Worm (Caenorhabditis elegans) whole organism, midembryonic: ENCODE data around the gene Y62H9A.2.

ENCODE experiments used
- klf-2 ChIP-seq: fragments of 200-800 bp; sonication (Bioruptor generic); conservative IDR thresholded peaks from 2 replicates; pipeline ENCODE4 v1.3.6; 2022; ENCODE audit warnings: missing genetic modification reagents, missing genetic modification characterization, missing compliant biosample characterization
- ref-1 ChIP-seq: fragments of 200-800 bp; sonication (Bioruptor generic); conservative IDR thresholded peaks from 2 replicates; pipeline ENCODE4 v1.3.6; 2022; ENCODE audit warnings: missing genetic modification reagents, missing genetic modification characterization, missing compliant biosample characterization

DNA sequence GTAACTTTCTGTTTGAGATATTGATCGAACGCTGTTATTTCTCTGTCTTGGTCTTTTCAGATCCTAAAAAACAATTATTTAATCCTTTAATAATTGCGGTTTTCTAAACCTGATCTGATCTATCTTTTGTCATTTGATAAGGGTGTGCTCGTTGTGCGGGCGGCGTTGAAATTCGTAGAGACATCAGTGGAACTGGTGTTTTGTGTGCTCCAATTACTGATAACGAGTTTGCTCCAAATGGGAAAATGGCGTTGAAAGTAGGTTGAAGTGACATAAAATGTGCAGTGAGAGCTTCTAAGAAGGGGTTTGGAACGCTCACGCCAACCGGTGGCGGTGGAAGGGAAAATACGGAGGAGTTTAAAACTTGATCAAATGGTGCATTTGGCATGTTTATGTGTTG, 23.6 kb downstream of the Y62H9A.2 start:
- TF ChIP-seq klf-2 (GFP tag; lab: Robert Waterston, UW), result no peak
- no peak for TF ChIP-seq ref-1 (GFP tag; lab: Robert Waterston, UW)
